Worm (Caenorhabditis elegans) whole organism, L1 larva: ENCODE results near the gene gfi-3.

Experiments
- C16A3.4 ChIP-seq: fragments of 150-350 bp; optimal IDR thresholded peaks from 2 replicates; lab custom pipeline; 2014; ENCODE audit warnings: missing biosample characterization, missing genetic modification characterization
- aha-1 ChIP-seq: fragments of 150-350 bp; optimal IDR thresholded peaks from 2 replicates; lab custom pipeline; 2014; ENCODE audit warnings: missing biosample characterization, missing genetic modification characterization
- ama-1 ChIP-seq: fragments of 150-350 bp; optimal IDR thresholded peaks from 2 replicates; lab custom pipeline; 2014
- blmp-1 ChIP-seq: fragments of 150-350 bp; optimal IDR thresholded peaks from 2 replicates; lab custom pipeline; 2014; ENCODE audit warnings: missing biosample characterization, missing genetic modification characterization
- ceh-90 ChIP-seq: sonication (generic microtip); optimal IDR thresholded peaks from 2 replicates; lab custom pipeline; 2016; ENCODE audit warnings: missing genetic modification characterization, missing compliant biosample characterization
- egl-27 ChIP-seq, 2 experiments: fragments of 150-350 bp in 1 of 2; sonication (generic microtip); optimal IDR thresholded peaks; 3 replicates each; lab custom pipeline; 2017 to 2018; ENCODE audit warnings: missing biosample characterization in 2 of 2, missing genetic modification characterization in 2 of 2, missing genetic modification reagents in 2 of 2
- nhr-11 ChIP-seq: fragments of 150-350 bp; optimal IDR thresholded peaks from 2 replicates; lab custom pipeline; 2014; ENCODE audit warnings: missing biosample characterization, missing genetic modification characterization
- nhr-12 ChIP-seq: sonication (generic microtip); optimal IDR thresholded peaks from 2 replicates; lab custom pipeline; 2017; ENCODE audit warnings: missing biosample characterization, missing genetic modification characterization
- nhr-77 ChIP-seq: fragments of 150-350 bp; optimal IDR thresholded peaks from 2 replicates; lab custom pipeline; 2014; ENCODE audit warnings: missing biosample characterization, missing genetic modification characterization
- pqm-1 ChIP-seq: sonication (generic microtip); optimal IDR thresholded peaks from 3 replicates; lab custom pipeline; 2017; ENCODE audit warnings: missing biosample characterization, missing genetic modification characterization
- zag-1 ChIP-seq: fragments of 150-350 bp; optimal IDR thresholded peaks from 2 replicates; lab custom pipeline; 2014; ENCODE audit warnings: missing biosample characterization, missing genetic modification characterization
- ztf-11 ChIP-seq, 2 experiments: sonication (generic microtip); optimal IDR thresholded peaks; 2 replicates each; lab custom pipeline; 2016 to 2017; ENCODE audit warnings: missing genetic modification characterization in 2 of 2, missing biosample characterization in 1 of 2, missing compliant biosample characterization in 1 of 2

DNA sequence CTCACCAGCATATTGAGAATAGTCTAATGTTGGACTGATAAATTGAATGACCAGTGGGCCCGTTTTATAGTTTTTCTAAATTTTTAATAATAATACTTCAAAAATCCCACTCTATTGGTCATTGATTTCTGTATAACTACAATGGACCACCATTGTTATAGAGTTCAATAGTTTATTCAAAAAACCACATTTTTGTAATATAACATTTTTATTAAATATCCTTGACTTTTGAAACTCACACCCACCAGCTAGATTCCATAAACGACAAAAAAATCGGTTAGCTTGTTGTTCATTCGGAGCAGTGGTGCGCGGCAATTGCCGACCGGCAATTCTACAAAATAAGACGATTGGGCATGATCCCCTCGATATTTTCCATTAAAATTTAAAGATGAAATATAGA, 47.2 kb downstream of the gfi-3 start, which contains the start of gene nspc-18:
- TF ChIP-seq blmp-1 (tag; lab: Kevin White, UChicago) (no peak), nhr-77 (tag; lab: Kevin White, UChicago) (no peak), C16A3.4 (tag; lab: Kevin White, UChicago) (no peak), pqm-1 (tag; lab: Kevin White, UChicago) (no peak), nhr-12 (tag; lab: Kevin White, UChicago) (no peak), ama-1 (no peak), ceh-90 (tag; lab: Kevin White, UChicago) (no peak), zag-1 (tag; lab: Kevin White, UChicago) (no peak), nhr-11 (tag; lab: Kevin White, UChicago) (no peak), aha-1 (tag; lab: Kevin White, UChicago) (no peak), ztf-11 (tag; optimal IDR thresholded peaks at IDR 0.05; lab: Kevin White, UChicago) (no peak), egl-27 (tag; optimal IDR thresholded peaks at IDR 0.05; lab: Kevin White, UChicago) (no peak)
